Worm (Caenorhabditis elegans) whole organism, late embryonic: ENCODE data around the gene pho-7.

ENCODE experiments used
- F13H6.1 ChIP-seq: sonication (generic microtip); optimal IDR thresholded peaks from 2 replicates; lab custom pipeline; 2016; ENCODE audit warnings: missing genetic modification characterization, missing compliant biosample characterization
- K02D7.2 ChIP-seq: sonication (generic microtip); optimal IDR thresholded peaks from 2 replicates; lab custom pipeline; 2017; ENCODE audit warnings: mild to moderate bottlenecking, missing genetic modification characterization, missing compliant biosample characterization
- K09A11.1 ChIP-seq: sonication (generic microtip); optimal IDR thresholded peaks from 2 replicates; lab custom pipeline; 2017; ENCODE audit warnings: antibody characterized with exemption, mild to moderate bottlenecking, missing genetic modification characterization, missing compliant biosample characterization; ENCODE audit not compliant: insufficient read depth
- T23F11.4 ChIP-seq: fragments of 200-800 bp; sonication (Bioruptor generic); optimal IDR thresholded peaks from 2 replicates; lab custom pipeline; 2018; ENCODE audit warnings: mild to moderate bottlenecking, missing genetic modification characterization, missing compliant biosample characterization
- Y22D7AL.16 ChIP-seq: sonication (generic microtip); optimal IDR thresholded peaks from 2 replicates; lab custom pipeline; 2016; ENCODE audit warnings: missing genetic modification characterization, missing compliant biosample characterization
- ahr-1 ChIP-seq: sonication (generic microtip); optimal IDR thresholded peaks from 2 replicates; lab custom pipeline; 2016; ENCODE audit warnings: missing genetic modification characterization, missing compliant biosample characterization
- ceh-14 ChIP-seq: sonication (generic microtip); optimal IDR thresholded peaks from 2 replicates; lab custom pipeline; 2016; ENCODE audit warnings: missing genotype, missing genetic modification characterization, missing compliant biosample characterization
- ceh-18 ChIP-seq: sonication (generic microtip); optimal IDR thresholded peaks from 2 replicates; lab custom pipeline; 2016; ENCODE audit warnings: missing genetic modification characterization, missing compliant biosample characterization
- ceh-19 ChIP-seq: fragments of 200-800 bp; sonication (Bioruptor generic); optimal IDR thresholded peaks from 2 replicates; lab custom pipeline; 2018; ENCODE audit warnings: mild to moderate bottlenecking, missing genetic modification characterization, missing compliant biosample characterization
- ceh-2 ChIP-seq: sonication (generic microtip); optimal IDR thresholded peaks from 2 replicates; lab custom pipeline; 2016; ENCODE audit warnings: missing genotype, missing genetic modification characterization, missing compliant biosample characterization
- ceh-31 ChIP-seq: sonication (generic microtip); optimal IDR thresholded peaks from 2 replicates; lab custom pipeline; 2016; ENCODE audit warnings: missing genetic modification characterization, missing compliant biosample characterization
- ceh-34 ChIP-seq: sonication (generic microtip); optimal IDR thresholded peaks from 2 replicates; lab custom pipeline; 2016; ENCODE audit warnings: mild to moderate bottlenecking, missing genetic modification characterization, missing compliant biosample characterization
- ceh-48 ChIP-seq: sonication (generic microtip); optimal IDR thresholded peaks from 2 replicates; lab custom pipeline; 2016; ENCODE audit warnings: missing genetic modification characterization, inconsistent platforms, missing compliant biosample characterization
- dmd-4 ChIP-seq: sonication (generic microtip); optimal IDR thresholded peaks from 2 replicates; lab custom pipeline; 2016; ENCODE audit warnings: borderline replicate concordance, missing genetic modification characterization, missing compliant biosample characterization
- elt-2 ChIP-seq: sonication (generic microtip); optimal IDR thresholded peaks from 2 replicates; lab custom pipeline; 2016; ENCODE audit warnings: missing genetic modification reagents, missing genetic modification characterization, missing compliant biosample characterization
- elt-4 ChIP-seq: sonication (generic microtip); optimal IDR thresholded peaks from 2 replicates; lab custom pipeline; 2016; ENCODE audit warnings: missing genetic modification characterization, missing compliant biosample characterization
- ets-4 ChIP-seq: sonication (generic microtip); optimal IDR thresholded peaks from 2 replicates; lab custom pipeline; 2016; ENCODE audit warnings: missing genetic modification characterization, missing compliant biosample characterization
- hlh-15 ChIP-seq: sonication (generic microtip); optimal IDR thresholded peaks from 2 replicates; lab custom pipeline; 2016; ENCODE audit warnings: missing genetic modification characterization, missing compliant biosample characterization
- hlh-30 ChIP-seq: sonication (generic microtip); optimal IDR thresholded peaks from 2 replicates; lab custom pipeline; 2017; ENCODE audit warnings: antibody characterized with exemption, missing genetic modification characterization, missing compliant biosample characterization; ENCODE audit not compliant: insufficient read depth
- lin-11 ChIP-seq: fragments of 200-800 bp; sonication (Bioruptor generic); optimal IDR thresholded peaks from 2 replicates; lab custom pipeline; 2018; ENCODE audit warnings: mild to moderate bottlenecking, missing genetic modification characterization, missing compliant biosample characterization
- madf-2 ChIP-seq: sonication (generic microtip); optimal IDR thresholded peaks from 2 replicates; lab custom pipeline; 2017; ENCODE audit warnings: missing genetic modification characterization, missing compliant biosample characterization
- mec-3 ChIP-seq: sonication (generic microtip); optimal IDR thresholded peaks from 2 replicates; lab custom pipeline; 2016; ENCODE audit warnings: borderline replicate concordance, missing genetic modification characterization, missing compliant biosample characterization
- nfya-1 ChIP-seq: sonication (generic microtip); optimal IDR thresholded peaks from 2 replicates; lab custom pipeline; 2017; ENCODE audit warnings: missing genetic modification characterization, mild to moderate bottlenecking, missing compliant biosample characterization, antibody characterized with exemption, moderate library complexity
- nhr-11 ChIP-seq: fragments of 150-350 bp; optimal IDR thresholded peaks from 2 replicates; lab custom pipeline; 2014; ENCODE audit warnings: missing biosample characterization, missing genetic modification characterization
- odd-2 ChIP-seq: sonication (generic microtip); optimal IDR thresholded peaks from 2 replicates; lab custom pipeline; 2017; ENCODE audit warnings: antibody characterized with exemption, mild to moderate bottlenecking, missing genetic modification characterization, missing compliant biosample characterization
- pqm-1 ChIP-seq: sonication (generic microtip); optimal IDR thresholded peaks from 2 replicates; lab custom pipeline; 2016; ENCODE audit warnings: missing genetic modification characterization, missing compliant biosample characterization
- ref-2 ChIP-seq: sonication (generic microtip); optimal IDR thresholded peaks from 2 replicates; lab custom pipeline; 2016; ENCODE audit warnings: missing genetic modification characterization, missing compliant biosample characterization
- sox-2 ChIP-seq: fragments of 200-800 bp; sonication (Bioruptor generic); IDR thresholded peaks from 2 replicates; pipeline ENCODE4 v1.3.6; 2022; ENCODE audit warnings: missing genetic modification reagents, missing genetic modification characterization, missing compliant biosample characterization
- sox-4 ChIP-seq: sonication (generic microtip); optimal IDR thresholded peaks from 2 replicates; lab custom pipeline; 2017; ENCODE audit warnings: mild to moderate bottlenecking, missing genetic modification characterization, inconsistent platforms, missing compliant biosample characterization
- tbx-2 ChIP-seq: sonication (generic microtip); optimal IDR thresholded peaks from 2 replicates; lab custom pipeline; 2016; ENCODE audit warnings: missing genetic modification characterization, missing compliant biosample characterization
- unc-3 ChIP-seq, 2 experiments: fragments of 200-800 bp in 1 of 2; sonication (Bioruptor generic) in 1 of 2; sonication (generic microtip) in 1 of 2; conservative IDR thresholded peaks in 1 of 2; optimal IDR thresholded peaks in 1 of 2; 2 replicates each; pipeline versions ENCODE4 v1.3.6 to Lab custom; 2016 to 2022; ENCODE audit warnings: missing compliant biosample characterization in 2 of 2, missing genetic modification characterization in 2 of 2, missing genetic modification reagents in 1 of 2
- unc-42 ChIP-seq: sonication (generic microtip); optimal IDR thresholded peaks from 2 replicates; lab custom pipeline; 2016; ENCODE audit warnings: missing genotype, missing genetic modification characterization, missing compliant biosample characterization
- unc-55 ChIP-seq: sonication (generic microtip); optimal IDR thresholded peaks from 2 replicates; lab custom pipeline; 2017; ENCODE audit warnings: missing biosample characterization, missing genetic modification reagents, missing genetic modification characterization
- unc-86 ChIP-seq: sonication (generic microtip); optimal IDR thresholded peaks from 2 replicates; lab custom pipeline; 2016; ENCODE audit warnings: missing genetic modification characterization, missing compliant biosample characterization
- zip-5 ChIP-seq: sonication (generic microtip); optimal IDR thresholded peaks from 2 replicates; lab custom pipeline; 2016; ENCODE audit warnings: missing genetic modification characterization, missing compliant biosample characterization

The pho-7 gene

ce11 chrX:10959136-10959535 is 18.0 kb upstream of the pho-7 start, which contains the start of gene K09C8.2:
TSS of gene K09C8.2 (plus strand) at chrX:10959436.
- TF ChIP-seq ceh-34 (tag; lab: Kevin White, UChicago): no peak
- TF ChIP-seq madf-2: no peak
- no peak for TF ChIP-seq Y22D7AL.16 (tag; lab: Kevin White, UChicago)
- no peak for TF ChIP-seq unc-3 (GFP tag; conservative IDR thresholded peaks at IDR 0.05; lab: Robert Waterston, UW)
- TF ChIP-seq unc-3 (tag; optimal IDR thresholded peaks at IDR 0.05; lab: Kevin White, UChicago): no peak
- TF ChIP-seq elt-4 (tag; lab: Kevin White, UChicago): no peak
- TF ChIP-seq ceh-18 (tag; lab: Kevin White, UChicago): no peak
- no peak for TF ChIP-seq sox-4 (tag; lab: Kevin White, UChicago)
- no peak for TF ChIP-seq nhr-11 (tag; lab: Kevin White, UChicago)

- TF ChIP-seq nhr-11 (tag; lab: Kevin White, UChicago) (no peak), ceh-48 (tag; lab: Kevin White, UChicago) (no peak)
These were observed 17.3 kb upstream of the pho-7 start, which contains the start of gene nlp-19 for ce11 chrX:10958427-10958826. TSS of gene nlp-19 (plus strand) at chrX:10958727.

- TF ChIP-seq hlh-30 (tag; lab: Kevin White, UChicago) (no peak), elt-2 (tag; lab: Kevin White, UChicago) (peak; percentile 66), ref-2 (no peak), zip-5 (tag; lab: Kevin White, UChicago) (no peak)
- TF ChIP-seq, all 69 proteins: peak for 1
These were observed 16.0 kb upstream of the pho-7 start for ce11 chrX:10956972-10957678.

ce11 chrX:10953834-10954233 is 12.7 kb upstream of the pho-7 start, which contains the start of gene pbo-4:
TSS of gene pbo-4 (plus strand) at chrX:10954134.
- no peak for TF ChIP-seq zip-5 (tag; lab: Kevin White, UChicago)
- TF ChIP-seq elt-4 (tag; lab: Kevin White, UChicago): no peak
- no peak for TF ChIP-seq lin-11 (tag; lab: Kevin White, UChicago)
- no peak for TF ChIP-seq ref-2
- TF ChIP-seq hlh-15 (tag; lab: Kevin White, UChicago): no peak
- no peak for TF ChIP-seq nfya-1
- no peak for TF ChIP-seq unc-55
- TF ChIP-seq ceh-14 (tag; lab: Kevin White, UChicago): no peak
- TF ChIP-seq unc-3 (GFP tag; conservative IDR thresholded peaks at IDR 0.05; lab: Robert Waterston, UW): no peak
- no peak for TF ChIP-seq unc-3 (tag; optimal IDR thresholded peaks at IDR 0.05; lab: Kevin White, UChicago)

- TF ChIP-seq elt-4 (tag; lab: Kevin White, UChicago): no peak
- no peak for TF ChIP-seq unc-42 (tag; lab: Kevin White, UChicago)
- no peak for TF ChIP-seq F13H6.1
- no peak for TF ChIP-seq K02D7.2 (tag; lab: Kevin White, UChicago)
- TF ChIP-seq hlh-15 (tag; lab: Kevin White, UChicago): no peak
- TF ChIP-seq dmd-4 (tag; lab: Kevin White, UChicago): no peak
These were observed 10.8 kb upstream of the pho-7 start for ce11 chrX:10951922-10952321.

- TF ChIP-seq tbx-2 (tag; lab: Kevin White, UChicago) (no peak), K02D7.2 (tag; lab: Kevin White, UChicago) (no peak), odd-2 (tag; lab: Kevin White, UChicago) (no peak), K09A11.1 (tag; lab: Kevin White, UChicago) (no peak), pqm-1 (tag; lab: Kevin White, UChicago) (no peak), zip-5 (tag; lab: Kevin White, UChicago) (no peak), T23F11.4 (GFP tag; lab: Kevin White, UChicago) (no peak), ahr-1 (tag; lab: Kevin White, UChicago) (no peak), dmd-4 (tag; lab: Kevin White, UChicago) (no peak), ceh-2 (tag; lab: Kevin White, UChicago) (no peak), ets-4 (tag; lab: Kevin White, UChicago) (no peak), nhr-11 (tag; lab: Kevin White, UChicago) (no peak), ceh-19 (no peak), ceh-48 (tag; lab: Kevin White, UChicago) (no peak), unc-42 (tag; lab: Kevin White, UChicago) (no peak), mec-3 (tag; lab: Kevin White, UChicago) (no peak), unc-86 (no peak), ceh-31 (tag; lab: Kevin White, UChicago) (no peak), sox-2 (GFP tag; lab: Robert Waterston, UW) (no peak)
These were observed 10.0 kb upstream of the pho-7 start, which contains the start of gene K09C8.7 for ce11 chrX:10951168-10951567. TSS of gene K09C8.7 (minus strand) at chrX:10951393.
